Worm (Caenorhabditis elegans) whole organism, mixed stage, embryonic: ENCODE results near the gene spp-16.

Experiments
- blmp-1 ChIP-seq: fragments of 150-350 bp; optimal IDR thresholded peaks from 2 replicates; lab custom pipeline; 2014; ENCODE audit warnings: missing biosample characterization, missing genetic modification characterization
- ceh-39 ChIP-seq: fragments of 150-350 bp; optimal IDR thresholded peaks from 2 replicates; lab custom pipeline; 2014; ENCODE audit warnings: missing biosample characterization, missing genetic modification characterization
- ces-1 ChIP-seq: fragments of 150-350 bp; optimal IDR thresholded peaks from 2 replicates; lab custom pipeline; 2014; ENCODE audit warnings: missing biosample characterization, missing genetic modification reagents, missing genetic modification characterization
- elt-3 ChIP-seq: fragments of 150-350 bp; optimal IDR thresholded peaks from 2 replicates; lab custom pipeline; 2014; ENCODE audit warnings: missing biosample characterization, missing genetic modification characterization
- lin-13 ChIP-seq: fragments of 150-350 bp; optimal IDR thresholded peaks from 2 replicates; lab custom pipeline; 2014; ENCODE audit warnings: missing biosample characterization, missing genetic modification characterization
- lsy-2 ChIP-seq: fragments of 150-350 bp; optimal IDR thresholded peaks from 2 replicates; lab custom pipeline; 2014; ENCODE audit warnings: missing biosample characterization, missing genetic modification characterization
- mab-5 ChIP-seq: fragments of 150-350 bp; optimal IDR thresholded peaks from 2 replicates; lab custom pipeline; 2014; ENCODE audit warnings: missing biosample characterization, missing genetic modification characterization
- nhr-28 ChIP-seq: fragments of 150-350 bp; optimal IDR thresholded peaks from 2 replicates; lab custom pipeline; 2014; ENCODE audit warnings: missing biosample characterization, missing genetic modification characterization
- nhr-76 ChIP-seq: sonication (generic microtip); optimal IDR thresholded peaks from 2 replicates; lab custom pipeline; 2017; ENCODE audit warnings: missing biosample characterization, missing genetic modification characterization
- pha-4 ChIP-seq: fragments of 150-350 bp; optimal IDR thresholded peaks from 2 replicates; lab custom pipeline; 2018; ENCODE audit warnings: missing biosample characterization, missing genetic modification reagents, missing genetic modification characterization
- snpc-4 ChIP-seq: fragments of 150-350 bp; optimal IDR thresholded peaks from 2 replicates; lab custom pipeline; 2014; ENCODE audit warnings: missing biosample characterization, missing genetic modification characterization
- unc-39 ChIP-seq: fragments of 150-350 bp; optimal IDR thresholded peaks from 2 replicates; lab custom pipeline; 2014; ENCODE audit warnings: missing biosample characterization, missing genetic modification characterization

DNA sequence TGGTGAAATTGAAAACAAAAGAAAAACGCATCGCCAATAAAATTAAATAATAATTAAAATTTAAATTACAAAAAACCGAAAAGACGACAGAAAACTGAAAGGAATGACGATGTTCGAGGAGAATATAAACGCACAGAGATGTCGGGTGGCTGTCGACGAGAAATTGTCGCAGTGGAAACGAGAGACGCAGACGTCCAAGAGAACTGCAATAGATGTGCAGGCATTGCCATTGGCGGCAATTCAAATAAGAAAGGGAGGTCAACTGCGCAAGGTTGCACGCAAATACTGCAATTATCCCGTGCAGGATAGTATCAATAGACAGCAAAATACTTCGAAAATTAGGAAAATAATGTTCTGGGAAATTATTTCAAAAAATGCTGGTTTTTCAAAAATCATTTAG is 3.9 kb downstream of the spp-16 start:
- peak; percentile 86 for TF ChIP-seq elt-3 (tag; lab: Kevin White, UChicago)
- TF ChIP-seq nhr-76: no peak
- no peak for TF ChIP-seq mab-5 (tag; lab: Kevin White, UChicago)
- peak; percentile 99 for TF ChIP-seq pha-4
- TF ChIP-seq snpc-4: no peak
- peak; percentile 42 for TF ChIP-seq unc-39 (tag; lab: Kevin White, UChicago)
- TF ChIP-seq lin-13 (tag; lab: Kevin White, UChicago): peak; percentile 97
- TF ChIP-seq ces-1 (GFP tag; lab: Kevin White, UChicago): peak; percentile 84
- peak; percentile 14 for TF ChIP-seq nhr-28 (tag; lab: Kevin White, UChicago)
- peak; percentile 92 for TF ChIP-seq lsy-2
- TF ChIP-seq blmp-1 (tag; lab: Kevin White, UChicago): peak; percentile 33
- peak; percentile 99 for TF ChIP-seq ceh-39 (tag; lab: Kevin White, UChicago)
